Fruit fly (Drosophila melanogaster): Measurements from ENCODE around the gene CG6999.

The CG6999 gene

DNA sequence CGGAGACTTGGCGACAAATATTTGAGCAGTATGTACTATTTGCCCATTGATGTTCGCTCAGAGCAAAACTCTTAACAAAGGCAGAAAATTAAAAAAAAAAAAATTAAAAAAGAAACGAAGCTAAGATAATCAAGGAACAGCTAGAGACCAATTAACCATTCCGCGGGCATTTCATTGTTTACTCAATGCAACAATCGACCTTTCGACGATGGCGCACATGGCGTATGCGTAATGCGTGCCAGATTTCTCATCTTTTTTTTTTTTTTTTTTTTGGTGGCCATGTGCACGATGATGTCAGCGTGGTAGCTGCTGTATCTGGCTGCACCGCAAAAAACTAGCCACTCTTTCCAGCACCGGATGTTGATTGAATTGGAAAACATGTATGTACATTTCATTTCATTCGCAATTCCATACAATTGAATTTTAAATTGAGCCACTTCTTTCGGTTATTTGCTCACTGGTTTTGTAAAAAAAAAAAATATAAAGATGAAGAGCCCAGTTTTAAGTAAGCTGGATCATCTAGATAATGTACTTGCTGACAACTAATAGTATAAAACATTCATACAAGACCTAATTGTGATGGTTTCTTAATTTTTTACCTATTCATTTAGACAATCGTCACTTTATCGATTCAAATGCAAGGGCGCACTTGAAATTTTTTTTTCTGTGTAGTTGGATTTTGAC is 12.4 kb upstream of the CG6999 start (continued):
- TF ChIP-seq CG6808 (GFP tag; optimal IDR thresholded peaks at IDR 0.05): peak; percentile 70
- peak; percentile 43 for TF ChIP-seq CG10631 (GFP tag; optimal IDR thresholded peaks at IDR 0.05)
- peak; percentile 34 for TF ChIP-seq fd59A (GFP tag; optimal IDR thresholded peaks at IDR 0.05)
- peak; percentile 62; the same call in 2 of the 3 replicates for TF ChIP-seq CG8119 (GFP tag; IDR thresholded peaks at IDR 0.05)
- peak; percentile 66 for TF ChIP-seq Smox (GFP tag; optimal IDR thresholded peaks at IDR 0.05)
- peak; percentile 61 for TF ChIP-seq Sox15 (GFP tag; optimal IDR thresholded peaks at IDR 0.05)
- no peak for TF ChIP-seq CG6854 (GFP tag; optimal IDR thresholded peaks at IDR 0.05)
- peak; percentile 71 for TF ChIP-seq Met (GFP tag; optimal IDR thresholded peaks at IDR 0.05)
- peak; percentile 42 for TF ChIP-seq CG3032 (tag; optimal IDR thresholded peaks at IDR 0.05)

- no peak for TF ChIP-seq Lpt (GFP tag; optimal IDR thresholded peaks at IDR 0.05)
- no peak for TF ChIP-seq CG34406 (GFP tag; optimal IDR thresholded peaks at IDR 0.05)
- TF ChIP-seq ss (GFP tag; optimal IDR thresholded peaks at IDR 0.05): peak; percentile 81 to 82
- no peak for TF ChIP-seq Ets21C (GFP tag; optimal IDR thresholded peaks at IDR 0.05)
- no peak for TF ChIP-seq pdm3 (GFP tag; optimal IDR thresholded peaks at IDR 0.05)
- no peak for TF ChIP-seq OdsH (GFP tag; optimal IDR thresholded peaks at IDR 0.05)
- TF ChIP-seq topi (GFP tag; optimal IDR thresholded peaks at IDR 0.05): no peak
- peak; percentile 37 for TF ChIP-seq CG16779 (tag; optimal IDR thresholded peaks at IDR 0.05)
- TF ChIP-seq svp (GFP tag): peak; percentile 56
- no peak for TF ChIP-seq cyc (GFP tag; optimal IDR thresholded peaks at IDR 0.05)
- TF ChIP-seq lz (GFP tag; optimal IDR thresholded peaks at IDR 0.05): no peak
- TF ChIP-seq CG10631 (GFP tag; optimal IDR thresholded peaks at IDR 0.05): no peak
- no peak for TF ChIP-seq Hr39 (GFP tag; optimal IDR thresholded peaks at IDR 0.05)
- no peak for TF ChIP-seq Hr38 (GFP tag; optimal IDR thresholded peaks at IDR 0.05)
- no peak for TF ChIP-seq dac (GFP tag; optimal IDR thresholded peaks at IDR 0.05)
- TF ChIP-seq CG7368 (GFP tag; optimal IDR thresholded peaks at IDR 0.05): no peak
- peak; percentile 9 for TF ChIP-seq CG8632 (GFP tag; optimal IDR thresholded peaks at IDR 0.05)
- TF ChIP-seq Blimp-1 (GFP tag; optimal IDR thresholded peaks at IDR 0.05): no peak
- TF ChIP-seq salr (GFP tag; optimal IDR thresholded peaks at IDR 0.05): no peak
- TF ChIP-seq Ets96B (tag; optimal IDR thresholded peaks at IDR 0.05): no peak
- TF ChIP-seq Gug (GFP tag; IDR thresholded peaks at IDR 0.05): no peak
- no peak for TF ChIP-seq Sox14 (GFP tag; optimal IDR thresholded peaks at IDR 0.05)
- TF ChIP-seq CG6792 (GFP tag; optimal IDR thresholded peaks at IDR 0.05): no peak
- TF ChIP-seq spab (GFP tag; optimal IDR thresholded peaks at IDR 0.05): no peak
- no peak for TF ChIP-seq Sox15 (GFP tag; optimal IDR thresholded peaks at IDR 0.05)
- TF ChIP-seq Smox (GFP tag; optimal IDR thresholded peaks at IDR 0.05): no peak
- TF ChIP-seq CG3919 (GFP tag; optimal IDR thresholded peaks at IDR 0.05): no peak
- no peak for TF ChIP-seq CG31627 (GFP tag; optimal IDR thresholded peaks at IDR 0.05)
- no peak for TF ChIP-seq net (GFP tag; optimal IDR thresholded peaks at IDR 0.05)
- no peak for TF ChIP-seq CG32006 (GFP tag; optimal IDR thresholded peaks at IDR 0.05)
- no peak; the same call in 1 of the 2 replicates for TF ChIP-seq CG15336 (GFP tag; IDR thresholded peaks at IDR 0.05)
- TF ChIP-seq esn (GFP tag; optimal IDR thresholded peaks at IDR 0.05): no peak
- no peak for TF ChIP-seq Eip75B (GFP tag; optimal IDR thresholded peaks at IDR 0.05)
- no peak for TF ChIP-seq fd59A (GFP tag; optimal IDR thresholded peaks at IDR 0.05)
- peak; percentile 37 for TF ChIP-seq CG9139 (GFP tag; optimal IDR thresholded peaks at IDR 0.05)
- no peak for TF ChIP-seq fkh (GFP tag; optimal IDR thresholded peaks at IDR 0.05)
- no peak for TF ChIP-seq Eip93F (GFP tag; optimal IDR thresholded peaks at IDR 0.05)
- peak; percentile 37 for TF ChIP-seq vri (GFP tag; optimal IDR thresholded peaks at IDR 0.05)
- no peak for TF ChIP-seq CG6854 (GFP tag; optimal IDR thresholded peaks at IDR 0.05)
- no peak for TF ChIP-seq CG1621 (tag; optimal IDR thresholded peaks at IDR 0.05)
- peak; percentile 14 for TF ChIP-seq CG3032 (tag; optimal IDR thresholded peaks at IDR 0.05)
- no peak for TF ChIP-seq CG11762 (GFP tag; optimal IDR thresholded peaks at IDR 0.05; ENCODE audit: insufficient read depth)
- TF ChIP-seq CG11902 (GFP tag; optimal IDR thresholded peaks at IDR 0.05): no peak
- TF ChIP-seq eg (GFP tag; IDR thresholded peaks at IDR 0.05): peak; percentile 48; the same call in 1 of the 3 replicates
- no peak for TF ChIP-seq Hr4 (GFP tag; optimal IDR thresholded peaks at IDR 0.05)
- no peak for TF ChIP-seq CG10669 (GFP tag; optimal IDR thresholded peaks at IDR 0.05)
These were observed 10.6 kb upstream of the CG6999 start for dm6 chrX:9077558-9077957.

Measured in whole organism, prepupa.